Worm (Caenorhabditis elegans): ENCODE data around the gene ctg-2.

ce11 chrII:8532015-8532414 lies 17.2 kb downstream of the ctg-2 start:
- TF ChIP-seq W03F9.2 (tag; optimal IDR thresholded peaks at IDR 0.05) (no peak), dao-5 (tag; optimal IDR thresholded peaks at IDR 0.05) (no peak), him-1 (tag; optimal IDR thresholded peaks at IDR 0.05) (no peak)
